Fruit fly (Drosophila melanogaster) whole organism, embryonic: ENCODE results near the gene Naa80.

ENCODE experiments used
- Aef1 ChIP-seq: fragments of 200-800 bp; sonication (Bioruptor generic); IDR thresholded peaks from 3 replicates; pipeline ENCODE4 v1.3.6; 2022; ENCODE audit warnings: missing biosample characterization, missing genetic modification characterization
- Antp ChIP-seq: fragments of 200-800 bp; sonication (Bioruptor generic); optimal IDR thresholded peaks from 3 replicates; lab custom pipeline; 2016; ENCODE audit warnings: missing biosample characterization, missing genetic modification characterization
- CG11696 ChIP-seq: fragments of 200-800 bp; sonication (Bioruptor generic); IDR thresholded peaks from 2 replicates; pipeline ENCODE4 v1.3.6; 2022; ENCODE audit warnings: missing biosample characterization, missing genetic modification characterization
- CG14014 ChIP-seq: fragments of 200-800 bp; sonication (Bioruptor generic); IDR thresholded peaks from 2 replicates; pipeline ENCODE4 v1.3.6; 2022; ENCODE audit warnings: missing biosample characterization, missing genetic modification characterization
- CG14860 ChIP-seq: fragments of 200-800 bp; sonication (Bioruptor generic); IDR thresholded peaks from 3 replicates; pipeline ENCODE4 v1.3.6; 2022; ENCODE audit warnings: missing biosample characterization, missing genetic modification characterization; ENCODE audit not compliant: partially characterized antibody
- CG14965 ChIP-seq: fragments of 200-800 bp; sonication (Bioruptor generic); optimal IDR thresholded peaks from 2 replicates; lab custom pipeline; 2016; ENCODE audit warnings: missing biosample characterization, missing genetic modification characterization, borderline replicate concordance
- CG15269 ChIP-seq: fragments of 200-800 bp; sonication (Bioruptor generic); optimal IDR thresholded peaks from 2 replicates; lab custom pipeline; 2018; ENCODE audit warnings: missing biosample characterization, mild to moderate bottlenecking, missing genetic modification characterization, moderate library complexity
- CG16779 ChIP-seq: fragments of 200-800 bp; sonication (Bioruptor generic); IDR thresholded peaks from 2 replicates; pipeline ENCODE4 v1.3.6; 2022; ENCODE audit warnings: missing biosample characterization, missing genetic modification characterization
- CG17385 ChIP-seq: fragments of 200-800 bp; sonication (Bioruptor generic); optimal IDR thresholded peaks from 3 replicates; lab custom pipeline; 2018; ENCODE audit warnings: missing biosample characterization, mild to moderate bottlenecking, missing genetic modification characterization
- CG18011 ChIP-seq: fragments of 200-800 bp; sonication (Bioruptor generic); optimal IDR thresholded peaks from 2 replicates; lab custom pipeline; 2017; ENCODE audit warnings: missing biosample characterization, missing genetic modification characterization, mild to moderate bottlenecking, moderate library complexity, missing genotype
- CG18476 ChIP-seq: fragments of 200-800 bp; sonication (Bioruptor generic); optimal IDR thresholded peaks from 2 replicates; lab custom pipeline; 2016; ENCODE audit warnings: missing biosample characterization, mild to moderate bottlenecking, missing genetic modification characterization
- CG18619 ChIP-seq: fragments of 200-800 bp; sonication (Bioruptor generic); optimal IDR thresholded peaks from 3 replicates; lab custom pipeline; 2017; ENCODE audit warnings: missing biosample characterization, mild to moderate bottlenecking, missing genetic modification characterization
- CG32767 ChIP-seq: fragments of 200-800 bp; sonication (Bioruptor generic); IDR thresholded peaks from 2 replicates; pipeline ENCODE4 v1.3.6; 2022; ENCODE audit warnings: missing biosample characterization, missing genetic modification characterization
- CG34422 ChIP-seq: fragments of 200-800 bp; sonication (Bioruptor generic); IDR thresholded peaks from 3 replicates; pipeline ENCODE4 v1.3.6; 2022; ENCODE audit warnings: missing biosample characterization, missing genetic modification characterization
- CG6765 ChIP-seq: fragments of 200-800 bp; sonication (Bioruptor generic); optimal IDR thresholded peaks from 3 replicates; lab custom pipeline; 2017; ENCODE audit warnings: missing biosample characterization, mild to moderate bottlenecking, missing genetic modification characterization
- CG9215 ChIP-seq: fragments of 200-800 bp; sonication (Bioruptor generic); IDR thresholded peaks from 2 replicates; pipeline ENCODE4 v1.3.6; 2022; ENCODE audit warnings: missing biosample characterization, missing genetic modification characterization
- CG9727 ChIP-seq: fragments of 200-800 bp; sonication (Bioruptor generic); optimal IDR thresholded peaks from 3 replicates; lab custom pipeline; 2017; ENCODE audit warnings: missing biosample characterization, mild to moderate bottlenecking, missing genetic modification characterization
- CG9797 ChIP-seq: fragments of 200-800 bp; sonication (Bioruptor generic); optimal IDR thresholded peaks from 3 replicates; lab custom pipeline; 2018; ENCODE audit warnings: missing biosample characterization, mild to moderate bottlenecking, missing genetic modification characterization
- CkIIα-i1 ChIP-seq: fragments of 200-800 bp; sonication (Bioruptor generic); IDR thresholded peaks from 2 replicates; pipeline ENCODE4 v1.3.6; 2022; ENCODE audit warnings: missing biosample characterization, missing genetic modification characterization
- Doc3 ChIP-seq: fragments of 200-800 bp; sonication (Bioruptor generic); IDR thresholded peaks from 3 replicates; pipeline ENCODE4 v1.3.6; 2022; ENCODE audit warnings: missing biosample characterization, missing genetic modification characterization; ENCODE audit not compliant: partially characterized antibody
- Dp ChIP-seq: fragments of 200-800 bp; sonication (Bioruptor generic); optimal IDR thresholded peaks from 2 replicates; lab custom pipeline; 2018; ENCODE audit warnings: missing biosample characterization, mild to moderate bottlenecking, missing genetic modification characterization, moderate library complexity
- HLH4C ChIP-seq: fragments of 200-800 bp; sonication (Bioruptor generic); IDR thresholded peaks from 3 replicates; pipeline ENCODE4 v1.3.6; 2022; ENCODE audit warnings: missing biosample characterization, missing genetic modification characterization; ENCODE audit not compliant: partially characterized antibody
- HLH54F ChIP-seq: fragments of 200-800 bp; sonication (Bioruptor generic); optimal IDR thresholded peaks from 3 replicates; lab custom pipeline; 2016; ENCODE audit warnings: missing biosample characterization, missing genetic modification characterization
- Hr39 ChIP-seq: fragments of >200 bp; optimal IDR thresholded peaks from 2 replicates; lab custom pipeline; 2017
- Jarid2 ChIP-seq: fragments of 200-800 bp; sonication (Bioruptor generic); optimal IDR thresholded peaks from 3 replicates; lab custom pipeline; 2017; ENCODE audit warnings: mild to moderate bottlenecking, missing biosample characterization, missing genetic modification reagents, missing genetic modification characterization
- Lpt ChIP-seq: fragments of >200 bp; optimal IDR thresholded peaks from 2 replicates; lab custom pipeline; 2018; ENCODE audit warnings: missing biosample characterization, missing genetic modification characterization
- Mad ChIP-seq: fragments of 200-800 bp; sonication (Bioruptor generic); optimal IDR thresholded peaks from 2 replicates; lab custom pipeline; 2016; ENCODE audit warnings: missing biosample characterization, missing genetic modification characterization
- Mrtf ChIP-seq: fragments of 200-800 bp; sonication (Bioruptor generic); IDR thresholded peaks from 3 replicates; pipeline ENCODE4 v1.3.6; 2022; ENCODE audit warnings: missing biosample characterization, missing genetic modification characterization
- NC2α ChIP-seq: fragments of 200-800 bp; sonication (Bioruptor generic); optimal IDR thresholded peaks from 2 replicates; lab custom pipeline; 2016; ENCODE audit warnings: missing biosample characterization, missing genetic modification characterization
- Oli ChIP-seq: fragments of 200-800 bp; sonication (Bioruptor generic); optimal IDR thresholded peaks from 2 replicates; lab custom pipeline; 2018; ENCODE audit warnings: missing biosample characterization, mild to moderate bottlenecking, missing genetic modification characterization, moderate library complexity
- ash1 ChIP-seq: fragments of 200-800 bp; sonication (Bioruptor generic); optimal IDR thresholded peaks from 2 replicates; lab custom pipeline; 2018; ENCODE audit warnings: missing biosample characterization, mild to moderate bottlenecking, missing genetic modification characterization
- bsh ChIP-seq, 2 experiments: fragments of 200-800 bp; sonication (Bioruptor generic); optimal IDR thresholded peaks; 2 replicates each; lab custom pipeline; 2017 to 2018; ENCODE audit warnings: mild to moderate bottlenecking in 2 of 2, missing biosample characterization in 2 of 2, missing genetic modification characterization in 2 of 2, moderate library complexity in 1 of 2
- ci ChIP-seq: fragments of 200-800 bp; sonication (Bioruptor generic); IDR thresholded peaks from 3 replicates; pipeline ENCODE4 v1.3.6; 2022; ENCODE audit warnings: missing biosample characterization, missing genetic modification characterization
- corto ChIP-seq: fragments of 200-800 bp; sonication (Bioruptor generic); optimal IDR thresholded peaks from 2 replicates; lab custom pipeline; 2016; ENCODE audit warnings: missing biosample characterization, mild to moderate bottlenecking, missing genetic modification characterization, moderate library complexity
- dan ChIP-seq: fragments of 200-800 bp; sonication (Bioruptor generic); IDR thresholded peaks from 2 replicates; pipeline ENCODE4 v1.3.6; 2022; ENCODE audit warnings: missing biosample characterization, missing genetic modification characterization
- dmrt99B ChIP-seq: fragments of 200-800 bp; sonication (Bioruptor generic); optimal IDR thresholded peaks from 2 replicates; lab custom pipeline; 2018; ENCODE audit warnings: missing biosample characterization, mild to moderate bottlenecking, missing genetic modification characterization, moderate library complexity
- fru ChIP-seq: fragments of >200 bp; optimal IDR thresholded peaks from 2 replicates; lab custom pipeline; 2017
- klu ChIP-seq: fragments of 200-800 bp; sonication (Bioruptor generic); IDR thresholded peaks from 2 replicates; pipeline ENCODE4 v1.3.6; 2022; ENCODE audit warnings: missing biosample characterization, missing genetic modification characterization
- lab ChIP-seq: fragments of 200-800 bp; sonication (Bioruptor generic); optimal IDR thresholded peaks from 3 replicates; lab custom pipeline; 2017; ENCODE audit warnings: missing biosample characterization, missing genetic modification characterization, mild to moderate bottlenecking, moderate library complexity, missing genetic modification reagents
- lmd ChIP-seq: fragments of 200-800 bp; sonication (Bioruptor generic); IDR thresholded peaks from 2 replicates; pipeline ENCODE4 v1.3.6; 2022; ENCODE audit warnings: missing biosample characterization, missing genetic modification characterization
- odd ChIP-seq: fragments of 200-800 bp; sonication (Bioruptor generic); optimal IDR thresholded peaks from 2 replicates; lab custom pipeline; 2017; ENCODE audit warnings: missing biosample characterization, mild to moderate bottlenecking, missing genetic modification characterization
- pzg ChIP-seq: fragments of 200-800 bp; sonication (Bioruptor generic); optimal IDR thresholded peaks from 3 replicates; lab custom pipeline; 2018; ENCODE audit warnings: missing biosample characterization, mild to moderate bottlenecking, missing genetic modification characterization, moderate library complexity
- row ChIP-seq: fragments of 200-800 bp; sonication (Bioruptor generic); IDR thresholded peaks from 3 replicates; pipeline ENCODE4 v1.3.6; 2022; ENCODE audit warnings: missing biosample characterization, missing genetic modification characterization
- sc ChIP-seq, 3 experiments: fragments of >200 bp in 2 of 3; fragments of 200-800 bp in 1 of 3; sonication (Bioruptor generic) in 1 of 3; optimal IDR thresholded peaks; 2 replicates in 2 of 3; 3 replicates in 1 of 3; lab custom pipeline; 2017; ENCODE audit warnings: mild to moderate bottlenecking in 1 of 3, missing biosample characterization in 1 of 3, missing genetic modification characterization in 1 of 3, missing genetic modification reagents in 1 of 3
- seq ChIP-seq: fragments of 200-800 bp; sonication (Bioruptor generic); IDR thresholded peaks from 2 replicates; pipeline ENCODE4 v1.3.6; 2022; ENCODE audit warnings: missing biosample characterization, missing genetic modification characterization
- sima ChIP-seq: fragments of 200-800 bp; sonication (Bioruptor generic); optimal IDR thresholded peaks from 2 replicates; lab custom pipeline; 2016; ENCODE audit warnings: missing biosample characterization, missing genetic modification characterization
- stwl ChIP-seq: fragments of 200-800 bp; sonication (Bioruptor generic); optimal IDR thresholded peaks from 3 replicates; lab custom pipeline; 2018; ENCODE audit warnings: missing biosample characterization, mild to moderate bottlenecking, missing genetic modification characterization, moderate library complexity
- usp ChIP-seq: fragments of >200 bp; optimal IDR thresholded peaks from 2 replicates; lab custom pipeline; 2017; ENCODE audit warnings: missing biosample characterization, missing genetic modification characterization
- vfl ChIP-seq: fragments of 200-800 bp; sonication (Bioruptor generic); optimal IDR thresholded peaks from 2 replicates; lab custom pipeline; 2016; ENCODE audit warnings: missing biosample characterization, missing genetic modification characterization
- vvl ChIP-seq: fragments of 200-800 bp; sonication (Bioruptor generic); IDR thresholded peaks from 2 replicates; pipeline ENCODE4 v1.3.6; 2022; ENCODE audit warnings: missing biosample characterization, missing genetic modification characterization
- zfh1 ChIP-seq: fragments of 200-800 bp; sonication (Bioruptor generic); IDR thresholded peaks from 3 replicates; pipeline ENCODE4 v1.3.6; 2022; ENCODE audit warnings: missing biosample characterization, missing genetic modification characterization

Naa80 gene

DNA sequence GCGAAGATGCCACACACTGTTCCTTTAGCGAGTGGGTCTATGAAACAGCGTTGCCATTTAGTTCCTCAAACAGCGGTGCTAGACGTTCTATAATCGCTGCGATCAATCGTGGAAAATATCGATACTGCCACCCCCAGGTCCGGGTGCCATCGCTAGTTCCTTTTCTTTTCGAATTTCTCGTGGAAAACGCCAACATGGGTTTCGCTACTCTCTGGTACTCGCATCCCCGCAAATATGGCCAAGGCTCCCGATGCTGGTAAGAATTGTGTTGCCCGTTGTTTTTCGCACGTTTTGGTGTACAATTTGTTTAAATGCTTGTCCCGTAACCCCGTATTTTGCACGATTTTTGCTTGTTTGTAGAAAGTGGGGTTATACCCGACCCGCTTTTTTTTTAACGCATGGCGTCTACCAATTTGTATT, 10.3 kb downstream of the Naa80 start, which contains the start of gene RpS29 (continued):
- peak; percentile 18 for TF ChIP-seq CG18476 (GFP tag; lab: Kevin White, UChicago)
- TF ChIP-seq pzg (GFP tag; lab: Kevin White, UChicago) = peak; percentile 100
- no peak for TF ChIP-seq fru (lab: Kevin White, UChicago)
- TF ChIP-seq sc (optimal IDR thresholded peaks at IDR 0.05; lab: Kevin White, UChicago) = no peak
- TF ChIP-seq sc (GFP tag; optimal IDR thresholded peaks at IDR 0.05; lab: Kevin White, UChicago) = no peak
- peak; percentile 82 for TF ChIP-seq HLH4C
- peak; percentile 12 for TF ChIP-seq Oli
- TF ChIP-seq CG14014 (GFP tag; lab: Robert Waterston, UW) = peak; percentile 79
- peak; percentile 93 for TF ChIP-seq lab (GFP tag; lab: Kevin White, UChicago)
- TF ChIP-seq Jarid2 (GFP tag; lab: Kevin White, UChicago) = peak; percentile 63
- peak; percentile 70 for TF ChIP-seq CG9727 (GFP tag; lab: Kevin White, UChicago)
- TF ChIP-seq CkIIα-i1 = 0 out of 2 replicates have a peak, but pooled peaks have one; percentile 33
- peak; percentile 77 for TF ChIP-seq Aef1 (GFP tag; lab: Robert Waterston, UW)
- peak; percentile 46 to 49 for TF ChIP-seq bsh (GFP tag; optimal IDR thresholded peaks at IDR 0.05; lab: Kevin White, UChicago)
- TF ChIP-seq CG9215 (GFP tag; lab: Robert Waterston, UW) = peak; percentile 58; the same call in 1 of the 2 replicates
- TF ChIP-seq CG9797 = peak; percentile 87
- peak; percentile 54 for TF ChIP-seq CG17385 (GFP tag; lab: Kevin White, UChicago)
- peak; percentile 67 for TF ChIP-seq CG16779 (GFP tag; lab: Robert Waterston, UW)
- peak; percentile 44 for TF ChIP-seq sima
- TF ChIP-seq CG32767 (GFP tag; lab: Robert Waterston, UW) = peak; percentile 57; the same call in 1 of the 2 replicates
- peak; percentile 75 for TF ChIP-seq CG18011 (GFP tag; lab: Kevin White, UChicago)
- TF ChIP-seq stwl (tag; lab: Kevin White, UChicago) = peak; percentile 73
- peak; percentile 90 for TF ChIP-seq vvl (GFP tag; lab: Robert Waterston, UW)
- peak; percentile 71; the same call in 1 of the 2 replicates for TF ChIP-seq lmd (GFP tag; lab: Robert Waterston, UW)
- peak; percentile 83 for TF ChIP-seq CG18619
- peak; percentile 85 for TF ChIP-seq Mad
- no peak for TF ChIP-seq Hr39
- TF ChIP-seq CG34422 = peak; percentile 89
- TF ChIP-seq dmrt99B (tag; lab: Kevin White, UChicago) = peak; percentile 44
- peak; percentile 53 for TF ChIP-seq NC2α
- TF ChIP-seq ci = peak; percentile 93
- TF ChIP-seq dan (GFP tag; lab: Robert Waterston, UW) = no peak
- TF ChIP-seq ash1 (GFP tag; lab: Kevin White, UChicago) = peak; percentile 89
- peak; percentile 31; the same call in 1 of the 2 replicates for TF ChIP-seq klu (GFP tag; lab: Robert Waterston, UW)
- peak; percentile 91 for TF ChIP-seq Antp (GFP tag; lab: Kevin White, UChicago)
- no peak; the same call in 1 of the 2 replicates for TF ChIP-seq seq (GFP tag; lab: Robert Waterston, UW)
- peak; percentile 71 for TF ChIP-seq Mrtf (GFP tag; lab: Robert Waterston, UW)
- peak; percentile 79 for TF ChIP-seq vfl
- TF ChIP-seq row (GFP tag; lab: Robert Waterston, UW) = peak; percentile 75
- TF ChIP-seq Dp (GFP tag; lab: Kevin White, UChicago) = peak; percentile 99
- TF ChIP-seq Lpt (GFP tag; lab: Kevin White, UChicago) = no peak
- peak; percentile 83 for TF ChIP-seq CG6765 (GFP tag; lab: Kevin White, UChicago)
- TF ChIP-seq corto (GFP tag; lab: Kevin White, UChicago) = no peak
- no peak for TF ChIP-seq CG11696 (GFP tag; lab: Robert Waterston, UW)
- peak; percentile 58 for TF ChIP-seq CG15269 (tag; lab: Kevin White, UChicago)
- TF ChIP-seq CG14965 (GFP tag; lab: Kevin White, UChicago) = peak; percentile 21
- TF ChIP-seq HLH54F (GFP tag; lab: Kevin White, UChicago) = peak; percentile 87
- peak; percentile 85 for TF ChIP-seq Doc3 (GFP tag; lab: Robert Waterston, UW)
- peak; percentile 79 for TF ChIP-seq CG14860
- TF ChIP-seq odd = peak; percentile 72
- TF ChIP-seq zfh1 = peak; percentile 84
- TF ChIP-seq usp (GFP tag; lab: Kevin White, UChicago) = no peak
